Worm (Caenorhabditis elegans) whole organism, midembryonic: ENCODE measurements around the gene clec-25.

Experiments
- flt-1 ChIP-seq: fragments of 200-800 bp; sonication (Bioruptor generic); IDR thresholded peaks from 2 replicates; pipeline ENCODE4 v1.3.6; 2022; ENCODE audit warnings: missing genetic modification characterization, missing compliant biosample characterization
- klf-2 ChIP-seq: fragments of 200-800 bp; sonication (Bioruptor generic); conservative IDR thresholded peaks from 2 replicates; pipeline ENCODE4 v1.3.6; 2022; ENCODE audit warnings: missing genetic modification reagents, missing genetic modification characterization, missing compliant biosample characterization
- ztf-23 ChIP-seq: fragments of 200-800 bp; sonication (Bioruptor generic); IDR thresholded peaks from 2 replicates; pipeline ENCODE4 v1.3.6; 2022; ENCODE audit warnings: missing genetic modification reagents, missing genetic modification characterization, missing compliant biosample characterization

- no peak for TF ChIP-seq klf-2 (GFP tag; lab: Robert Waterston, UW)
- no peak for TF ChIP-seq flt-1 (GFP tag; lab: Robert Waterston, UW)
- TF ChIP-seq ztf-23 (GFP tag; lab: Robert Waterston, UW): no peak
Observed at ce11 chrV:16811841-16812240, 31.2 kb upstream of the clec-25 start.
